Fruit fly (Drosophila melanogaster) whole organism, adult: ENCODE results near the gene CG5506.

Source experiments
- CG14711 ChIP-seq: fragments of 200-800 bp; sonication (Bioruptor generic); optimal IDR thresholded peaks from 2 replicates; lab custom pipeline; 2018; ENCODE audit warnings: missing biosample characterization, mild to moderate bottlenecking, missing genetic modification characterization, moderate library complexity
- CG1620 ChIP-seq: fragments of 200-800 bp; sonication (Bioruptor generic); optimal IDR thresholded peaks from 2 replicates; lab custom pipeline; 2016; ENCODE audit warnings: missing biosample characterization, missing genetic modification characterization
- bab1 ChIP-seq: fragments of 200-800 bp; sonication (Bioruptor generic); optimal IDR thresholded peaks from 3 replicates; lab custom pipeline; 2019; ENCODE audit warnings: missing biosample characterization, mild to moderate bottlenecking, missing genetic modification characterization, moderate library complexity
- pad ChIP-seq: fragments of 200-800 bp; sonication (Bioruptor generic); optimal IDR thresholded peaks from 3 replicates; lab custom pipeline; 2017; ENCODE audit warnings: missing biosample characterization, missing genetic modification characterization, mild to moderate bottlenecking, moderate library complexity, missing genetic modification reagents
- tj ChIP-seq: fragments of 200-800 bp; sonication (Bioruptor generic); optimal IDR thresholded peaks from 3 replicates; lab custom pipeline; 2017; ENCODE audit warnings: missing biosample characterization, mild to moderate bottlenecking, missing genetic modification characterization, moderate library complexity
- toe ChIP-seq: fragments of 200-800 bp; sonication (Bioruptor generic); optimal IDR thresholded peaks from 2 replicates; lab custom pipeline; 2016; ENCODE audit warnings: missing biosample characterization, missing genetic modification characterization

DNA sequence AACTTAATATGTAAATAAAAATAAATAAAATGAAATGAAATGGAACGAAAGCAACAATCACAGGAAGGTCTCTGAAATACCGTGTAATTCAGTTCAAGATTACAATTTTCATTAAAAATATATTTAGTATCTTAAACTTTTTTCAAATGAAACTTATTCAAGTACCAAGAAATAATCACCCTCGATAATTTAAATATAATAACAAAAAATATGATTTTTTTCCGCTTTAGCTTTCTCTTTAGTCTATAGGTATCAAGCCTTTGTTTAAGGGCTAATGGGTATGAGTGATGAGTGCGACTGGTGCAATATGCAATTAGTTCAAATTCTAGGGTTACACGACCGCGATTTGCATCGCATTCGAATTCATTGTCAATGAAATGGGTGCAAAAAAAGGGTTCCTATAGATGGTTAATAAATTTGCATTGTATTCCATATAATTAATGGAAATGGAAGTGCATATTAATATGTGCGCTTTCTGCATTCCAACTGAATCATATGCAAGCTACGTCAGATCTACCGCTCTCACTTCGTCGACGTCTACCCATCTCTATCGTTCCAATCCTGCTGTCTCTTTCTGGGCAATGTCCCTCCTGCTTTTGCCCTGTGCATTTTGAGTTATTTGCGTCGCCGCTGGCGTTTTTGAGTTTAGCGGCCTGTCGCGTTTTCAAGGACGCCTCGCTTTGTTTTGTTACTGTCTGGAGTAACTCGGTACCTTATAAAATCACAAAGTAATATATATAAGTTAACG, 33.7 kb upstream of the CG5506 start:
- TF ChIP-seq bab1 (no peak), toe (GFP tag; lab: Kevin White, UChicago) (no peak), pad (GFP tag; lab: Kevin White, UChicago) (no peak), tj (GFP tag; lab: Kevin White, UChicago) (peak; percentile 17), CG1620 (GFP tag; lab: Kevin White, UChicago) (no peak), CG14711 (tag; lab: Kevin White, UChicago) (peak; percentile 40)
